Fruit fly (Drosophila melanogaster): ENCODE measurements around the gene CG34049.

The CG34049 gene

dm6 chr2L:2226259-2227121 lies 38.6 kb downstream of the CG34049 start, which contains the start of the genes CG15387 and sau (continued):
- TF ChIP-seq Gug (GFP tag; IDR thresholded peaks at IDR 0.05), result peak; percentile 68
- TF ChIP-seq topi (GFP tag; optimal IDR thresholded peaks at IDR 0.05), result peak; percentile 90
- peak; percentile 82 for TF ChIP-seq achi (GFP tag; optimal IDR thresholded peaks at IDR 0.05)
- peak; percentile 95 for TF ChIP-seq Eip78C (GFP tag)
- TF ChIP-seq Eip93F (GFP tag; optimal IDR thresholded peaks at IDR 0.05), result peak; percentile 27
- peak; percentile 54 for TF ChIP-seq dac (GFP tag; optimal IDR thresholded peaks at IDR 0.05)
- peak; percentile 85 for TF ChIP-seq Ets21C (GFP tag; optimal IDR thresholded peaks at IDR 0.05)
- peak; percentile 84 for TF ChIP-seq Eip75B (GFP tag; optimal IDR thresholded peaks at IDR 0.05)
- peak; percentile 90 for TF ChIP-seq OdsH (GFP tag; optimal IDR thresholded peaks at IDR 0.05)
- peak; percentile 79 for TF ChIP-seq CG10669 (GFP tag; optimal IDR thresholded peaks at IDR 0.05)
- peak; percentile 90 for TF ChIP-seq Hr4 (GFP tag; optimal IDR thresholded peaks at IDR 0.05)
- peak; percentile 67 for TF ChIP-seq fd59A (GFP tag; optimal IDR thresholded peaks at IDR 0.05)
- peak; percentile 77 for TF ChIP-seq eg (GFP tag; IDR thresholded peaks at IDR 0.05)
- peak; percentile 83 for TF ChIP-seq CG6163 (GFP tag; IDR thresholded peaks at IDR 0.05)
- peak; percentile 90 for TF ChIP-seq acj6 (GFP tag; optimal IDR thresholded peaks at IDR 0.05)
- TF ChIP-seq fkh (GFP tag; optimal IDR thresholded peaks at IDR 0.05), result peak; percentile 45
- TF ChIP-seq CG8319 (GFP tag; optimal IDR thresholded peaks at IDR 0.05), result peak; percentile 57
- TF ChIP-seq CG10631 (GFP tag; optimal IDR thresholded peaks at IDR 0.05), result peak; percentile 88
- peak; percentile 88 for TF ChIP-seq Smox (GFP tag; optimal IDR thresholded peaks at IDR 0.05)
- TF ChIP-seq CG11762 (GFP tag; optimal IDR thresholded peaks at IDR 0.05; ENCODE audit: insufficient read depth), result peak; percentile 48
- TF ChIP-seq CG8632 (GFP tag; optimal IDR thresholded peaks at IDR 0.05), result peak; percentile 74
- peak; percentile 74 for TF ChIP-seq CG6792 (GFP tag; optimal IDR thresholded peaks at IDR 0.05)
- TF ChIP-seq CG11294 (GFP tag; IDR thresholded peaks at IDR 0.05), result peak; percentile 45; the same call in 1 of the 2 replicates
- peak; percentile 69 for TF ChIP-seq CG32006 (GFP tag; optimal IDR thresholded peaks at IDR 0.05)
- peak; percentile 90 for TF ChIP-seq Met (GFP tag; optimal IDR thresholded peaks at IDR 0.05)
- peak; percentile 93 for TF ChIP-seq Hr39 (GFP tag; optimal IDR thresholded peaks at IDR 0.05)
- TF ChIP-seq lz (GFP tag; optimal IDR thresholded peaks at IDR 0.05), result peak; percentile 93
- TF ChIP-seq svp (GFP tag), result peak; percentile 94

dm6 chr2L:2222377-2222776 lies 42.7 kb downstream of the CG34049 start:
- TF ChIP-seq vri (GFP tag; optimal IDR thresholded peaks at IDR 0.05), result no peak
- peak; percentile 46 for TF ChIP-seq CG32006 (GFP tag; optimal IDR thresholded peaks at IDR 0.05)
- TF ChIP-seq ss (GFP tag; optimal IDR thresholded peaks at IDR 0.05), result peak in 1 of 2 experiments; percentile 6
- no peak for TF ChIP-seq CG6792 (GFP tag; optimal IDR thresholded peaks at IDR 0.05)
- peak; percentile 78 for TF ChIP-seq Eip78C (GFP tag)
- no peak for TF ChIP-seq Met (GFP tag; optimal IDR thresholded peaks at IDR 0.05)
- no peak for TF ChIP-seq fd85E (GFP tag; optimal IDR thresholded peaks at IDR 0.05)
- no peak for TF ChIP-seq CG4318 (GFP tag; optimal IDR thresholded peaks at IDR 0.05)
- peak; percentile 33 for TF ChIP-seq CG6276 (GFP tag; optimal IDR thresholded peaks at IDR 0.05)
- TF ChIP-seq CG6163 (GFP tag; IDR thresholded peaks at IDR 0.05), result peak; percentile 41; the same call in 1 of the 3 replicates
- peak; percentile 8 for TF ChIP-seq dsx (GFP tag; optimal IDR thresholded peaks at IDR 0.05; ENCODE audit: poor library complexity, severe bottlenecking)
- no peak for TF ChIP-seq CG7368 (GFP tag; optimal IDR thresholded peaks at IDR 0.05)
- peak; percentile 10 for TF ChIP-seq pdm3 (GFP tag; optimal IDR thresholded peaks at IDR 0.05)
- peak; percentile 78 for TF ChIP-seq svp (GFP tag)
- no peak for TF ChIP-seq Hr39 (GFP tag; optimal IDR thresholded peaks at IDR 0.05)
- TF ChIP-seq OdsH (GFP tag; optimal IDR thresholded peaks at IDR 0.05), result peak; percentile 30
- TF ChIP-seq CG3919 (GFP tag; optimal IDR thresholded peaks at IDR 0.05), result peak; percentile 4
- TF ChIP-seq CG1621 (tag; optimal IDR thresholded peaks at IDR 0.05), result no peak
- peak; percentile 48; the same call in 1 of the 3 replicates for TF ChIP-seq CG8119 (GFP tag; IDR thresholded peaks at IDR 0.05)
- no peak for TF ChIP-seq Sox15 (GFP tag; optimal IDR thresholded peaks at IDR 0.05)
- TF ChIP-seq CG31627 (GFP tag; optimal IDR thresholded peaks at IDR 0.05), result no peak
- no peak for TF ChIP-seq CG6854 (GFP tag; optimal IDR thresholded peaks at IDR 0.05)
- TF ChIP-seq eg (GFP tag; IDR thresholded peaks at IDR 0.05), result 0 out of 3 replicates have a peak, but pooled peaks have one; percentile 38
- no peak for TF ChIP-seq Eip93F (GFP tag; optimal IDR thresholded peaks at IDR 0.05)
- TF ChIP-seq CG3032 (tag; optimal IDR thresholded peaks at IDR 0.05), result no peak
- TF ChIP-seq CG10631 (GFP tag; optimal IDR thresholded peaks at IDR 0.05), result no peak
- no peak for TF ChIP-seq CG11294 (GFP tag; IDR thresholded peaks at IDR 0.05)

Measured in whole organism, prepupa.